Fruit fly (Drosophila melanogaster) whole organism, embryonic: Measurements from ENCODE around the gene CG17163.
A peak's percentile ranks its signal among the peaks of the same experiment; 100 is the strongest.

Experiments
- CG10209 ChIP-seq: fragments of 200-800 bp; sonication (Bioruptor generic); optimal IDR thresholded peaks from 3 replicates; lab custom pipeline; 2017; ENCODE audit warnings: missing biosample characterization, mild to moderate bottlenecking, missing genetic modification characterization, missing genetic modification reagents
- CG10543 ChIP-seq: fragments of 200-800 bp; sonication (Bioruptor generic); optimal IDR thresholded peaks from 3 replicates; lab custom pipeline; 2017; ENCODE audit warnings: missing biosample characterization, mild to moderate bottlenecking, missing genetic modification characterization, moderate library complexity
- CG11093 ChIP-seq: fragments of 200-800 bp; sonication (Bioruptor generic); IDR thresholded peaks from 3 replicates; pipeline ENCODE4 v1.3.6; 2022; ENCODE audit warnings: missing biosample characterization, missing genetic modification characterization
- CG12769 ChIP-seq: fragments of 200-800 bp; sonication (Bioruptor generic); optimal IDR thresholded peaks from 2 replicates; lab custom pipeline; 2019; ENCODE audit warnings: missing biosample characterization, mild to moderate bottlenecking, missing genetic modification characterization, moderate library complexity
- CG14965 ChIP-seq: fragments of 200-800 bp; sonication (Bioruptor generic); optimal IDR thresholded peaks from 2 replicates; lab custom pipeline; 2016; ENCODE audit warnings: missing biosample characterization, missing genetic modification characterization, borderline replicate concordance
- CG15514 ChIP-seq: fragments of 200-800 bp; sonication (Bioruptor generic); optimal IDR thresholded peaks from 3 replicates; lab custom pipeline; 2017; ENCODE audit warnings: missing biosample characterization, missing genetic modification characterization, mild to moderate bottlenecking, moderate library complexity, missing genetic modification reagents
- CG18599 ChIP-seq: fragments of 200-800 bp; sonication (Bioruptor generic); optimal IDR thresholded peaks from 3 replicates; lab custom pipeline; 2017; ENCODE audit warnings: missing biosample characterization, missing genetic modification characterization, mild to moderate bottlenecking, moderate library complexity, missing genetic modification reagents
- CG2120 ChIP-seq: fragments of 200-800 bp; sonication (Bioruptor generic); optimal IDR thresholded peaks from 3 replicates; lab custom pipeline; 2016; ENCODE audit warnings: missing biosample characterization, missing genetic modification characterization
- CG3281 ChIP-seq: fragments of 200-800 bp; sonication (Bioruptor generic); optimal IDR thresholded peaks from 3 replicates; lab custom pipeline; 2017; ENCODE audit warnings: missing biosample characterization, mild to moderate bottlenecking, missing genetic modification characterization
- CG3838 ChIP-seq: fragments of 200-800 bp; sonication (Bioruptor generic); optimal IDR thresholded peaks from 3 replicates; lab custom pipeline; 2016; ENCODE audit warnings: missing biosample characterization, missing genetic modification characterization
- CG6765 ChIP-seq: fragments of 200-800 bp; sonication (Bioruptor generic); optimal IDR thresholded peaks from 3 replicates; lab custom pipeline; 2017; ENCODE audit warnings: missing biosample characterization, mild to moderate bottlenecking, missing genetic modification characterization
- CG8290 ChIP-seq, 3 experiments: fragments of 200-800 bp; sonication (Bioruptor generic); optimal IDR thresholded peaks; 2 replicates each; lab custom pipeline; 2016 to 2019; ENCODE audit warnings: missing biosample characterization in 3 of 3, missing genetic modification characterization in 3 of 3, mild to moderate bottlenecking in 2 of 3, moderate library complexity in 1 of 3
- CG8924 ChIP-seq: fragments of 200-800 bp; optimal IDR thresholded peaks from 3 replicates; lab custom pipeline; 2019; ENCODE audit warnings: missing biosample characterization, mild to moderate bottlenecking, missing genetic modification characterization, moderate library complexity
- CG9437 ChIP-seq: fragments of 200-800 bp; sonication (Bioruptor generic); optimal IDR thresholded peaks from 2 replicates; lab custom pipeline; 2018; ENCODE audit warnings: missing biosample characterization, mild to moderate bottlenecking, missing genetic modification characterization
- CG9797 ChIP-seq: fragments of 200-800 bp; sonication (Bioruptor generic); optimal IDR thresholded peaks from 3 replicates; lab custom pipeline; 2018; ENCODE audit warnings: missing biosample characterization, mild to moderate bottlenecking, missing genetic modification characterization
- CrebB ChIP-seq: fragments of 200-800 bp; sonication (Bioruptor generic); optimal IDR thresholded peaks from 3 replicates; lab custom pipeline; 2018; ENCODE audit warnings: missing biosample characterization, mild to moderate bottlenecking, missing genetic modification characterization
- Fer3 ChIP-seq: fragments of 200-800 bp; sonication (Bioruptor generic); optimal IDR thresholded peaks from 2 replicates; lab custom pipeline; 2018; ENCODE audit warnings: missing biosample characterization, mild to moderate bottlenecking, missing genetic modification characterization, moderate library complexity
- HHEX ChIP-seq: fragments of 200-800 bp; sonication (Bioruptor generic); optimal IDR thresholded peaks from 3 replicates; lab custom pipeline; 2017; ENCODE audit warnings: missing biosample characterization, mild to moderate bottlenecking, missing genetic modification characterization, missing genetic modification reagents
- Hr51 ChIP-seq, 2 experiments: fragments of 200-800 bp; sonication (Bioruptor generic); optimal IDR thresholded peaks; 2 replicates in 1 of 2; 3 replicates in 1 of 2; lab custom pipeline; 2016 to 2018; ENCODE audit warnings: missing biosample characterization in 2 of 2, missing genetic modification characterization in 2 of 2, mild to moderate bottlenecking in 1 of 2, moderate library complexity in 1 of 2
- Med ChIP-seq: fragments of 200-800 bp; sonication (Bioruptor generic); peaks from one replicate; lab custom pipeline; 2016; ENCODE audit warnings: missing biosample characterization, missing genetic modification characterization, mild to moderate bottlenecking, inconsistent platforms, moderate library complexity
- Meics ChIP-seq: fragments of 200-800 bp; sonication (Bioruptor generic); optimal IDR thresholded peaks from 2 replicates; lab custom pipeline; 2017; ENCODE audit warnings: missing biosample characterization, mild to moderate bottlenecking, missing genetic modification characterization
- PHDP ChIP-seq: fragments of 200-800 bp; sonication (Bioruptor generic); optimal IDR thresholded peaks from 3 replicates; lab custom pipeline; 2018; ENCODE audit warnings: missing biosample characterization, mild to moderate bottlenecking, missing genetic modification characterization, moderate library complexity
- Rfx ChIP-seq: fragments of 200-800 bp; sonication (Bioruptor generic); IDR thresholded peaks from 2 replicates; pipeline ENCODE4 v1.3.6; 2022; ENCODE audit warnings: missing biosample characterization, missing genetic modification characterization
- Xbp1 ChIP-seq: fragments of 200-800 bp; sonication (Bioruptor generic); optimal IDR thresholded peaks from 3 replicates; lab custom pipeline; 2016; ENCODE audit warnings: missing biosample characterization, mild to moderate bottlenecking, missing genetic modification characterization
- bab2 ChIP-seq: fragments of 200-800 bp; sonication (Bioruptor generic); optimal IDR thresholded peaks from 2 replicates; lab custom pipeline; 2016; ENCODE audit warnings: missing biosample characterization, missing genetic modification characterization
- bigmax ChIP-seq: fragments of 200-800 bp; sonication (Bioruptor generic); optimal IDR thresholded peaks from 2 replicates; lab custom pipeline; 2018; ENCODE audit warnings: missing biosample characterization, mild to moderate bottlenecking, missing genetic modification characterization
- br ChIP-seq: fragments of >200 bp; optimal IDR thresholded peaks from 2 replicates; lab custom pipeline; 2017
- caup ChIP-seq: fragments of 200-800 bp; sonication (Bioruptor generic); optimal IDR thresholded peaks from 3 replicates; lab custom pipeline; 2017; ENCODE audit warnings: missing biosample characterization, mild to moderate bottlenecking, missing genetic modification characterization, moderate library complexity; ENCODE audit not compliant: severe bottlenecking
- fd3F ChIP-seq: fragments of 200-800 bp; sonication (Bioruptor generic); optimal IDR thresholded peaks from 2 replicates; lab custom pipeline; 2018; ENCODE audit warnings: missing biosample characterization, mild to moderate bottlenecking, missing genetic modification characterization, moderate library complexity
- fu2 ChIP-seq: fragments of 200-800 bp; sonication (Bioruptor generic); optimal IDR thresholded peaks from 2 replicates; lab custom pipeline; 2016; ENCODE audit warnings: missing biosample characterization, missing genetic modification characterization
- jing ChIP-seq: fragments of 200-800 bp; sonication (Bioruptor generic); optimal IDR thresholded peaks from 2 replicates; lab custom pipeline; 2018; ENCODE audit warnings: missing biosample characterization, mild to moderate bottlenecking, missing genetic modification characterization
- jumu ChIP-seq: fragments of 200-800 bp; sonication (Bioruptor generic); optimal IDR thresholded peaks from 3 replicates; lab custom pipeline; 2016; ENCODE audit warnings: missing biosample characterization, missing genetic modification characterization
- lab ChIP-seq: fragments of 200-800 bp; sonication (Bioruptor generic); optimal IDR thresholded peaks from 3 replicates; lab custom pipeline; 2017; ENCODE audit warnings: missing biosample characterization, missing genetic modification characterization, mild to moderate bottlenecking, moderate library complexity, missing genetic modification reagents
- org-1 ChIP-seq: fragments of 200-800 bp; sonication (Bioruptor generic); optimal IDR thresholded peaks from 2 replicates; lab custom pipeline; 2017; ENCODE audit warnings: missing biosample characterization, missing genetic modification characterization
- pum ChIP-seq: fragments of 200-800 bp; sonication (Bioruptor generic); optimal IDR thresholded peaks from 2 replicates; lab custom pipeline; 2016; ENCODE audit warnings: missing biosample characterization, missing genetic modification characterization
- tin ChIP-seq: fragments of 200-800 bp; sonication (Bioruptor generic); optimal IDR thresholded peaks from 3 replicates; lab custom pipeline; 2016; ENCODE audit warnings: missing biosample characterization, missing genetic modification characterization

The CG17163 gene

dm6 chrX:23096117-23096817 is 13.8 kb upstream of the CG17163 start, which contains the start of gene CG17162 (continued):
- no peak for TF ChIP-seq CrebB (tag; lab: Kevin White, UChicago)
- TF ChIP-seq CG18599 (GFP tag; lab: Kevin White, UChicago), result no peak
- TF ChIP-seq org-1 (GFP tag; lab: Kevin White, UChicago), result no peak
- no peak for TF ChIP-seq fu2 (GFP tag; lab: Kevin White, UChicago)
- TF ChIP-seq CG3838 (GFP tag; lab: Kevin White, UChicago), result no peak
- TF ChIP-seq Xbp1 (GFP tag; lab: Kevin White, UChicago), result no peak
- TF ChIP-seq pum (GFP tag; lab: Kevin White, UChicago), result no peak
- peak; percentile 12 for TF ChIP-seq CG8924 (tag; lab: Kevin White, UChicago)
- no peak for TF ChIP-seq bigmax (GFP tag; lab: Kevin White, UChicago)
- no peak for TF ChIP-seq tin (GFP tag; lab: Kevin White, UChicago)
- TF ChIP-seq CG9797, result peak; percentile 16
- no peak for TF ChIP-seq jumu (GFP tag; lab: Kevin White, UChicago)
- TF ChIP-seq, all 482 proteins: peak for 30

dm6 chrX:23092531-23092930 is 10.0 kb upstream of the CG17163 start, which contains the start of gene CG17159:
Gene CG17159 (minus strand): TSS chrX:23092631.
- TF ChIP-seq br (lab: Kevin White, UChicago), result no peak

DNA sequence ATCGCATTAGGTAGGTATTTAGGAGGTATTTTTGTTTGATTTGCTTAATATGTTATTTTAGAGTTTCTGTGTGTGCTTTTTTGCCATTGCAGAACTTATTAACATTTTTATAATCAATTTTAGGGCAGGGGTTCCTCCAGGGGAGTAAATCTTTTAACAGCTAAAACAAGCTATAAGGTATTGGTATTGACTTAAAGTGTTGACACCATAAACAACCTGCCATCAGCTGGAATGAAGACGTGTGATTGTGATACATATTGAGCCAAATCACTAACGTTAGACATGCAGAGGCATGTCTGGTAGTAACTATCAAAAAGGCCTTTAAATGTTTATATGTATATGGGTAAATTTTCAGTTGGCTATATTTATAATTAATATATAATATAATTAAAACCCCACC is 9.3 kb upstream of the CG17163 start:
- TF ChIP-seq bab2 (GFP tag; lab: Kevin White, UChicago), result peak; percentile 10
- TF ChIP-seq CG15514, result peak; percentile 9
- peak; percentile 20 for TF ChIP-seq CG10543 (GFP tag; lab: Kevin White, UChicago)
- TF ChIP-seq caup, result peak; percentile 41
- peak; percentile 13 for TF ChIP-seq CG18599 (GFP tag; lab: Kevin White, UChicago)
- no peak for TF ChIP-seq jing (GFP tag; lab: Kevin White, UChicago)
- TF ChIP-seq CG14965 (GFP tag; lab: Kevin White, UChicago), result no peak
- peak; percentile 62 for TF ChIP-seq lab (GFP tag; lab: Kevin White, UChicago)
- TF ChIP-seq CG3281 (GFP tag; lab: Kevin White, UChicago), result peak; percentile 31
- no peak for TF ChIP-seq CG9437
- TF ChIP-seq CG6765, result peak; percentile 9
- no peak for TF ChIP-seq CG11093 (GFP tag; lab: Robert Waterston, UW)
- TF ChIP-seq HHEX (GFP tag; lab: Kevin White, UChicago), result peak; percentile 39
- no peak for TF ChIP-seq Hr51 (GFP tag; optimal IDR thresholded peaks at IDR 0.05; lab: Kevin White, UChicago)
- peak; percentile 7 for TF ChIP-seq PHDP
- peak; percentile 38 for TF ChIP-seq Fer3 (tag; lab: Kevin White, UChicago)
- TF ChIP-seq fd3F, result peak; percentile 27
- TF ChIP-seq CG8290 (GFP tag; optimal IDR thresholded peaks at IDR 0.05; lab: Kevin White, UChicago), result no peak
- peak in 1 of 2 experiments; percentile 66 for TF ChIP-seq CG8290 (tag; optimal IDR thresholded peaks at IDR 0.05; lab: Kevin White, UChicago)
- TF ChIP-seq Med, result peak; percentile 83
- peak; percentile 9 for TF ChIP-seq CG12769 (tag; lab: Kevin White, UChicago)
- TF ChIP-seq Meics (GFP tag; lab: Kevin White, UChicago), result peak; percentile 13
- peak; percentile 50; the same call in 1 of the 2 replicates for TF ChIP-seq Rfx (GFP tag; lab: Robert Waterston, UW)
- TF ChIP-seq CG10209, result peak; percentile 6
- peak; percentile 26 for TF ChIP-seq CG2120
